Fruit fly (Drosophila melanogaster): ENCODE results near the gene CG12177.

The CG12177 gene

dm6 chrX:13680262-13680661 lies at the start of gene CG12177:
CG12177 (minus strand) TSS chrX:13680500.
- TF ChIP-seq dsf (GFP tag; optimal IDR thresholded peaks at IDR 0.05; ENCODE audit: borderline replicate concordance) (no peak), CG9705 (GFP tag; optimal IDR thresholded peaks at IDR 0.05) (no peak), fru (GFP tag; optimal IDR thresholded peaks at IDR 0.05) (no peak), Jra (GFP tag; optimal IDR thresholded peaks at IDR 0.05) (no peak), psq (GFP tag; optimal IDR thresholded peaks at IDR 0.05) (no peak), CrebA (GFP tag; optimal IDR thresholded peaks at IDR 0.05; ENCODE audit: borderline replicate concordance) (no peak), rgr (GFP tag; optimal IDR thresholded peaks at IDR 0.05) (no peak), foxo (GFP tag; optimal IDR thresholded peaks at IDR 0.05) (no peak), h (GFP tag; optimal IDR thresholded peaks at IDR 0.05) (no peak), HLH106 (tag; optimal IDR thresholded peaks at IDR 0.05) (no peak), Abd-B (GFP tag; optimal IDR thresholded peaks at IDR 0.05) (no peak), jim (GFP tag; optimal IDR thresholded peaks at IDR 0.05) (no peak)

dm6 chrX:13721934-13722333 lies 41.6 kb upstream of the CG12177 start, which contains the start of the genes Mrgn1 and mus101:
Mrgn1 (minus strand) TSS chrX:13721977.
mus101 (plus strand) TSS chrX:13722246.
- TF ChIP-seq N (GFP tag; optimal IDR thresholded peaks at IDR 0.05) (no peak), psq (GFP tag; optimal IDR thresholded peaks at IDR 0.05) (peak; percentile 72), GATAd (GFP tag; optimal IDR thresholded peaks at IDR 0.05) (no peak), brk (GFP tag; optimal IDR thresholded peaks at IDR 0.05) (no peak), h (GFP tag; optimal IDR thresholded peaks at IDR 0.05) (no peak), Myc (optimal IDR thresholded peaks at IDR 0.05) (peak; percentile 36), br (GFP tag; optimal IDR thresholded peaks at IDR 0.05) (no peak), OdsH (GFP tag; optimal IDR thresholded peaks at IDR 0.05) (no peak), lola (GFP tag; optimal IDR thresholded peaks at IDR 0.05) (no peak), fru (GFP tag; optimal IDR thresholded peaks at IDR 0.05) (no peak), Jra (GFP tag; optimal IDR thresholded peaks at IDR 0.05) (no peak)

dm6 chrX:13717982-13718402 lies 37.7 kb upstream of the CG12177 start, which contains the start of gene Nadsyn:
Nadsyn (minus strand) TSS chrX:13718285.
- no peak for TF ChIP-seq Dif (GFP tag; optimal IDR thresholded peaks at IDR 0.05; ENCODE audit: partially characterized antibody)
- TF ChIP-seq brk (GFP tag; optimal IDR thresholded peaks at IDR 0.05) = no peak
- TF ChIP-seq Abd-B (GFP tag; optimal IDR thresholded peaks at IDR 0.05) = no peak
- TF ChIP-seq tai (GFP tag; optimal IDR thresholded peaks at IDR 0.05) = no peak
- TF ChIP-seq Sp1 (GFP tag; optimal IDR thresholded peaks at IDR 0.05) = no peak
- TF ChIP-seq Vsx2 (GFP tag; optimal IDR thresholded peaks at IDR 0.05; ENCODE audit: partially characterized antibody) = no peak
- no peak for TF ChIP-seq OdsH (GFP tag; optimal IDR thresholded peaks at IDR 0.05)
- no peak for TF ChIP-seq ey (GFP tag; optimal IDR thresholded peaks at IDR 0.05)
- no peak for TF ChIP-seq Mio (GFP tag; optimal IDR thresholded peaks at IDR 0.05)
- TF ChIP-seq dmrt93B (GFP tag; optimal IDR thresholded peaks at IDR 0.05) = no peak
- no peak for TF ChIP-seq sv (GFP tag; optimal IDR thresholded peaks at IDR 0.05)

dm6 chrX:13699666-13700065 lies 19.4 kb upstream of the CG12177 start:
- TF ChIP-seq GATAd (GFP tag; optimal IDR thresholded peaks at IDR 0.05) = no peak
- no peak for TF ChIP-seq Dfd (GFP tag; optimal IDR thresholded peaks at IDR 0.05)
- TF ChIP-seq fru (GFP tag; optimal IDR thresholded peaks at IDR 0.05) = no peak
- no peak for TF ChIP-seq dl (GFP tag; optimal IDR thresholded peaks at IDR 0.05; ENCODE audit: insufficient read depth in 1 of 2, partially characterized antibody in 2 of 2)
- no peak for TF ChIP-seq rgr (GFP tag; optimal IDR thresholded peaks at IDR 0.05)
- no peak for TF ChIP-seq sage (GFP tag; optimal IDR thresholded peaks at IDR 0.05)
- no peak for TF ChIP-seq psq (GFP tag; optimal IDR thresholded peaks at IDR 0.05)

dm6 chrX:13698717-13699427 lies 18.6 kb upstream of the CG12177 start:
- TF ChIP-seq rgr (GFP tag; optimal IDR thresholded peaks at IDR 0.05) (peak; percentile 10), sage (GFP tag; optimal IDR thresholded peaks at IDR 0.05) (no peak)

All from whole organism, wandering third instar larva.